Worm (Caenorhabditis elegans): ENCODE results near the gene ZC116.5.

The ZC116.5 gene

ce11 chrV:12596196-12596595 is 12.6 kb downstream of the ZC116.5 start, which contains the start of gene mma-1:
Gene mma-1, minus strand, starts transcription at chrV:12596296.
- TF ChIP-seq ztf-11 (tag; optimal IDR thresholded peaks at IDR 0.05) (no peak), crh-2 (tag; optimal IDR thresholded peaks at IDR 0.05) (no peak), F13H6.1 (tag; optimal IDR thresholded peaks at IDR 0.05) (no peak), nhr-23 (tag; optimal IDR thresholded peaks at IDR 0.05) (no peak), lin-13 (GFP tag; optimal IDR thresholded peaks at IDR 0.05) (no peak), gmeb-1 (tag; optimal IDR thresholded peaks at IDR 0.05) (no peak), ztf-1 (GFP tag; conservative IDR thresholded peaks at IDR 0.05) (no peak), sma-3 (GFP tag; optimal IDR thresholded peaks at IDR 0.05) (no peak), lsy-2 (tag; optimal IDR thresholded peaks at IDR 0.05) (no peak), unc-39 (tag; optimal IDR thresholded peaks at IDR 0.05) (no peak), nhr-10 (tag; optimal IDR thresholded peaks at IDR 0.05) (no peak), nhr-77 (tag; optimal IDR thresholded peaks at IDR 0.05) (no peak), sem-4 (tag; optimal IDR thresholded peaks at IDR 0.05) (no peak), unc-62 (GFP tag; optimal IDR thresholded peaks at IDR 0.05) (no peak), ama-1 (optimal IDR thresholded peaks at IDR 0.05) (no peak), snpc-4 (tag; optimal IDR thresholded peaks at IDR 0.05) (no peak), nhr-21 (tag; optimal IDR thresholded peaks at IDR 0.05) (no peak), unc-55 (GFP tag; optimal IDR thresholded peaks at IDR 0.05) (no peak), mab-5 (tag; optimal IDR thresholded peaks at IDR 0.05) (no peak)

- TF ChIP-seq lsy-2 (tag; optimal IDR thresholded peaks at IDR 0.05) (no peak), sma-3 (GFP tag; optimal IDR thresholded peaks at IDR 0.05) (no peak), nhr-23 (tag; optimal IDR thresholded peaks at IDR 0.05) (no peak), peb-1 (tag; optimal IDR thresholded peaks at IDR 0.05) (no peak), ztf-1 (GFP tag; conservative IDR thresholded peaks at IDR 0.05) (no peak), mbf-1 (tag; optimal IDR thresholded peaks at IDR 0.05) (no peak), elt-1 (tag; optimal IDR thresholded peaks at IDR 0.05) (no peak), nhr-25 (tag; optimal IDR thresholded peaks at IDR 0.05) (no peak), Y55F3AM.14 (GFP tag; optimal IDR thresholded peaks at IDR 0.05) (no peak), nhr-77 (tag; optimal IDR thresholded peaks at IDR 0.05) (no peak), ama-1 (optimal IDR thresholded peaks at IDR 0.05) (no peak), mab-5 (tag; optimal IDR thresholded peaks at IDR 0.05) (no peak), egl-27 (tag; optimal IDR thresholded peaks at IDR 0.05) (no peak), sma-9 (GFP tag; optimal IDR thresholded peaks at IDR 0.05) (no peak), sma-9 (tag; optimal IDR thresholded peaks at IDR 0.05) (no peak)
These were observed 16.4 kb downstream of the ZC116.5 start, which contains the start of gene C14C10.2 for ce11 chrV:12592379-12592778. Gene C14C10.2, minus strand, starts transcription at chrV:12592479.

- TF ChIP-seq nhr-11 (tag; optimal IDR thresholded peaks at IDR 0.05) (no peak), lsy-2 (tag; optimal IDR thresholded peaks at IDR 0.05) (no peak), unc-55 (GFP tag; optimal IDR thresholded peaks at IDR 0.05) (no peak), snpc-4 (tag; optimal IDR thresholded peaks at IDR 0.05) (no peak), fos-1 (tag; optimal IDR thresholded peaks at IDR 0.05) (no peak), ztf-4 (tag; optimal IDR thresholded peaks at IDR 0.05) (no peak), nhr-25 (tag; optimal IDR thresholded peaks at IDR 0.05) (no peak), gmeb-1 (tag; optimal IDR thresholded peaks at IDR 0.05) (no peak), elt-3 (tag; optimal IDR thresholded peaks at IDR 0.05) (no peak), dmd-4 (tag; optimal IDR thresholded peaks at IDR 0.05) (no peak), ceh-82 (tag; optimal IDR thresholded peaks at IDR 0.05) (no peak)
These were observed 18.2 kb downstream of the ZC116.5 start, which contains the start of gene ttr-43 for ce11 chrV:12590601-12591000. Gene ttr-43, minus strand, starts transcription at chrV:12590701.

- no peak for TF ChIP-seq alr-1 (tag; optimal IDR thresholded peaks at IDR 0.05)
- no peak for TF ChIP-seq skn-1 (tag; optimal IDR thresholded peaks at IDR 0.05)
- TF ChIP-seq mdl-1 (tag; optimal IDR thresholded peaks at IDR 0.05): no peak
- no peak for TF ChIP-seq peb-1 (tag; optimal IDR thresholded peaks at IDR 0.05)
- no peak for TF ChIP-seq nhr-21 (tag; optimal IDR thresholded peaks at IDR 0.05)
- TF ChIP-seq nhr-25 (tag; optimal IDR thresholded peaks at IDR 0.05): no peak
- TF ChIP-seq C34F6.9 (tag; optimal IDR thresholded peaks at IDR 0.05): no peak
- TF ChIP-seq egl-27 (tag; optimal IDR thresholded peaks at IDR 0.05): no peak
- TF ChIP-seq zag-1 (tag; optimal IDR thresholded peaks at IDR 0.05): no peak
- no peak for TF ChIP-seq dmd-4 (tag; optimal IDR thresholded peaks at IDR 0.05)
- TF ChIP-seq gmeb-1 (tag; optimal IDR thresholded peaks at IDR 0.05): no peak
- TF ChIP-seq ztf-4 (tag; optimal IDR thresholded peaks at IDR 0.05): no peak
- TF ChIP-seq ztf-11 (tag; optimal IDR thresholded peaks at IDR 0.05): no peak
- TF ChIP-seq F13H6.1 (tag; optimal IDR thresholded peaks at IDR 0.05): no peak
These were observed 20.7 kb downstream of the ZC116.5 start, which contains the start of gene C14C10.1 for ce11 chrV:12588030-12588429. Gene C14C10.1, plus strand, starts transcription at chrV:12588330.

Data from whole organism, L2 larva.